Fruit fly (Drosophila melanogaster) Kc167 (cell line): ENCODE results near the gene Dhrs4.

ENCODE experiments used
- Myc ChIP-seq: fragments of >200 bp; optimal IDR thresholded peaks from 2 replicates; lab custom pipeline; 2017; ENCODE audit warnings: missing external identifiers
- Sin3A ChIP-seq: fragments of >200 bp; optimal IDR thresholded peaks from 2 replicates; lab custom pipeline; 2018; ENCODE audit warnings: missing external identifiers
- h ChIP-seq: fragments of >200 bp; optimal IDR thresholded peaks from 3 replicates; lab custom pipeline; 2018; ENCODE audit warnings: missing external identifiers
- insv ChIP-seq: fragments of >200 bp; optimal IDR thresholded peaks from 3 replicates; lab custom pipeline; 2018; ENCODE audit warnings: missing external identifiers
- psq ChIP-seq: fragments of >200 bp; optimal IDR thresholded peaks from 2 replicates; lab custom pipeline; 2017; ENCODE audit warnings: missing external identifiers
- ttk ChIP-seq: sonication (Bioruptor generic); optimal IDR thresholded peaks from 2 replicates; lab custom pipeline; 2017; ENCODE audit warnings: missing external identifiers

DNA sequence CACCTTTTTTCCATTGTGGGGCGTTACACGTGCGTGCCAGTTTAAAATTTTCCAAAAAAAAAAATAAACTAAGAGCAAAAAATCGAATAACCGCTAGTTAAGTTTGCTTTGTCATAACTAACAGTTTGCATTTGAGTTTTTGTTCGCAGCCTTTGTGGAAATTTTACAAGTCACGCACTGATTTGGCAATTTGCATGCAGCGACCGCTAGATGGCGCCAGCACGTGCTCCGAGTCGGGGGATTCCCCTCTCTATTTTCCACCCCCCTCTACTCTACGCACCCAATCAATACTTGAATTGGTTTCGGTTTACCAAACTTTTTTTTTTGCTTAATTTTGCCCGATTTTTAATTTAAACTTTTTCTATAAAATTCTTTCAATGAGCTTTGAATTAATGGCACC, 16.2 kb downstream of the Dhrs4 start:
- TF ChIP-seq Myc (lab: Kevin White, UChicago): no peak
- no peak for TF ChIP-seq Sin3A (lab: Kevin White, UChicago)
- no peak for TF ChIP-seq psq (lab: Kevin White, UChicago)
- no peak for TF ChIP-seq insv (lab: Kevin White, UChicago)
- no peak for TF ChIP-seq ttk
- TF ChIP-seq h: no peak
